Fruit fly (Drosophila melanogaster): Measurements from ENCODE around the gene Sdic3.
A peak's percentile ranks its signal among the peaks of the same experiment; 100 is the strongest.

Gene Sdic3

dm6 chrX:20162586-20162985, 31.4 kb downstream of the Sdic3 start:
- no peak for TF ChIP-seq CG2202 (tag; optimal IDR thresholded peaks at IDR 0.05)
- TF ChIP-seq tap (tag; optimal IDR thresholded peaks at IDR 0.05), result no peak
- TF ChIP-seq CG6813 (GFP tag; optimal IDR thresholded peaks at IDR 0.05), result no peak
- 0 out of 4 replicates have a peak, but pooled peaks have one; percentile 20 for TF ChIP-seq Dll (GFP tag; IDR thresholded peaks at IDR 0.05; ENCODE audit: partially characterized antibody)
- TF ChIP-seq CG11093 (GFP tag; IDR thresholded peaks at IDR 0.05), result no peak
- no peak for TF ChIP-seq Dek (tag; optimal IDR thresholded peaks at IDR 0.05)
- TF ChIP-seq Dbx (GFP tag; IDR thresholded peaks at IDR 0.05), result no peak
- peak; percentile 58 for TF ChIP-seq CG9932 (GFP tag; IDR thresholded peaks at IDR 0.05)
- no peak for TF ChIP-seq Sox102F (GFP tag; optimal IDR thresholded peaks at IDR 0.05)
- TF ChIP-seq wek (GFP tag; optimal IDR thresholded peaks at IDR 0.05), result no peak
- peak; percentile 34; the same call in 1 of the 2 replicates for TF ChIP-seq CG13287 (GFP tag; IDR thresholded peaks at IDR 0.05; ENCODE audit: partially characterized antibody)
- peak; percentile 27 for TF ChIP-seq gem (tag; optimal IDR thresholded peaks at IDR 0.05)
- TF ChIP-seq knrl (GFP tag; IDR thresholded peaks at IDR 0.05; ENCODE audit: partially characterized antibody), result no peak
- TF ChIP-seq CG4820 (GFP tag; optimal IDR thresholded peaks at IDR 0.05), result no peak
- TF ChIP-seq CG3726 (GFP tag; IDR thresholded peaks at IDR 0.05), result no peak
- no peak for TF ChIP-seq dmrt11E (tag; optimal IDR thresholded peaks at IDR 0.05)
- TF ChIP-seq CG2116 (GFP tag; optimal IDR thresholded peaks at IDR 0.05), result peak; percentile 95
- no peak for TF ChIP-seq CG1602 (GFP tag; optimal IDR thresholded peaks at IDR 0.05)
- peak; percentile 8 for TF ChIP-seq CG9817 (tag; optimal IDR thresholded peaks at IDR 0.05)
- no peak for TF ChIP-seq dpn (GFP tag; optimal IDR thresholded peaks at IDR 0.05)
- no peak for TF ChIP-seq esg (GFP tag; conservative IDR thresholded peaks at IDR 0.05)
- no peak for TF ChIP-seq CG9727 (GFP tag; optimal IDR thresholded peaks at IDR 0.05)
- no peak for TF ChIP-seq hth (optimal IDR thresholded peaks at IDR 0.05)
- TF ChIP-seq CG10565 (GFP tag; optimal IDR thresholded peaks at IDR 0.05), result no peak
- TF ChIP-seq Spps (tag; optimal IDR thresholded peaks at IDR 0.05), result no peak
- no peak for TF ChIP-seq CG1024 (GFP tag; IDR thresholded peaks at IDR 0.05)
- TF ChIP-seq trem (tag; optimal IDR thresholded peaks at IDR 0.05), result peak; percentile 4
- no peak for TF ChIP-seq CG9876 (GFP tag; optimal IDR thresholded peaks at IDR 0.05)
- TF ChIP-seq Awh (GFP tag; IDR thresholded peaks at IDR 0.05), result no peak
- no peak for TF ChIP-seq CG15073 (GFP tag; optimal IDR thresholded peaks at IDR 0.05)
- TF ChIP-seq CG10147 (GFP tag; optimal IDR thresholded peaks at IDR 0.05), result no peak
- no peak for TF ChIP-seq CG6854 (GFP tag; optimal IDR thresholded peaks at IDR 0.05)
- no peak for TF ChIP-seq Tbp (GFP tag; optimal IDR thresholded peaks at IDR 0.05)
- no peak for TF ChIP-seq CG7839 (tag; optimal IDR thresholded peaks at IDR 0.05)
- no peak for TF ChIP-seq Xrp1 (GFP tag; IDR thresholded peaks at IDR 0.05)
- no peak for TF ChIP-seq Gug (GFP tag; IDR thresholded peaks at IDR 0.05)
- TF ChIP-seq ranshi (GFP tag; IDR thresholded peaks at IDR 0.05), result no peak
- peak; percentile 80 for TF ChIP-seq CG1603 (tag; optimal IDR thresholded peaks at IDR 0.05)
- peak; percentile 35 for TF ChIP-seq CoRest (tag; optimal IDR thresholded peaks at IDR 0.05)
- TF ChIP-seq Fer2 (tag; optimal IDR thresholded peaks at IDR 0.05), result no peak
- TF ChIP-seq E2f2 (GFP tag; IDR thresholded peaks at IDR 0.05), result peak; percentile 87
- no peak for TF ChIP-seq kah (GFP tag; optimal IDR thresholded peaks at IDR 0.05)
- peak; percentile 36 for TF ChIP-seq Sry-δ (GFP tag; optimal IDR thresholded peaks at IDR 0.05)
- no peak for TF ChIP-seq Nf-YB (GFP tag; optimal IDR thresholded peaks at IDR 0.05)
- TF ChIP-seq CG15601 (tag; optimal IDR thresholded peaks at IDR 0.05), result no peak
- TF ChIP-seq ap (GFP tag; IDR thresholded peaks at IDR 0.05), result no peak
- no peak for TF ChIP-seq cato (GFP tag; optimal IDR thresholded peaks at IDR 0.05; ENCODE audit: borderline replicate concordance)
- TF ChIP-seq CG14860 (GFP tag; IDR thresholded peaks at IDR 0.05; ENCODE audit: partially characterized antibody), result no peak
- peak; percentile 6 for TF ChIP-seq pfk (GFP tag; optimal IDR thresholded peaks at IDR 0.05)
- TF ChIP-seq Myb (GFP tag; optimal IDR thresholded peaks at IDR 0.05), result peak; percentile 19
- TF ChIP-seq CG30431 (GFP tag; optimal IDR thresholded peaks at IDR 0.05), result no peak
